Worm (Caenorhabditis elegans) whole organism, late embryonic: ENCODE data around the gene F54H12.5.

Experiments used
- ceh-48 ChIP-seq: sonication (generic microtip); optimal IDR thresholded peaks from 2 replicates; lab custom pipeline; 2016; ENCODE audit warnings: missing genetic modification characterization, inconsistent platforms, missing compliant biosample characterization
- ceh-6 ChIP-seq: fragments of 200-800 bp; sonication (Bioruptor generic); optimal IDR thresholded peaks from 2 replicates; lab custom pipeline; 2018; ENCODE audit warnings: mild to moderate bottlenecking, missing genetic modification characterization, missing compliant biosample characterization
- ceh-9 ChIP-seq: sonication (generic microtip); optimal IDR thresholded peaks from 2 replicates; lab custom pipeline; 2016; ENCODE audit warnings: mild to moderate bottlenecking, missing genetic modification characterization, inconsistent platforms, missing compliant biosample characterization
- dve-1 ChIP-seq: sonication (generic microtip); optimal IDR thresholded peaks from 2 replicates; lab custom pipeline; 2017; ENCODE audit warnings: antibody characterized with exemption, mild to moderate bottlenecking, missing genetic modification characterization, missing compliant biosample characterization
- elt-2 ChIP-seq: sonication (generic microtip); optimal IDR thresholded peaks from 2 replicates; lab custom pipeline; 2016; ENCODE audit warnings: missing genetic modification reagents, missing genetic modification characterization, missing compliant biosample characterization
- hlh-13 ChIP-seq: fragments of 200-800 bp; sonication (Bioruptor generic); optimal IDR thresholded peaks from 2 replicates; lab custom pipeline; 2018; ENCODE audit warnings: mild to moderate bottlenecking, missing genetic modification characterization, missing compliant biosample characterization
- hlh-30 ChIP-seq: sonication (generic microtip); optimal IDR thresholded peaks from 2 replicates; lab custom pipeline; 2017; ENCODE audit warnings: antibody characterized with exemption, missing genetic modification characterization, missing compliant biosample characterization; ENCODE audit not compliant: insufficient read depth
- lim-6 ChIP-seq: sonication (generic microtip); optimal IDR thresholded peaks from 2 replicates; lab custom pipeline; 2016; ENCODE audit warnings: missing genetic modification characterization, missing compliant biosample characterization
- nfya-1 ChIP-seq: sonication (generic microtip); optimal IDR thresholded peaks from 2 replicates; lab custom pipeline; 2017; ENCODE audit warnings: missing genetic modification characterization, mild to moderate bottlenecking, missing compliant biosample characterization, antibody characterized with exemption, moderate library complexity
- nhr-11 ChIP-seq: fragments of 150-350 bp; optimal IDR thresholded peaks from 2 replicates; lab custom pipeline; 2014; ENCODE audit warnings: missing biosample characterization, missing genetic modification characterization
- pag-3 ChIP-seq: sonication (generic microtip); optimal IDR thresholded peaks from 2 replicates; lab custom pipeline; 2016; ENCODE audit warnings: missing compliant biosample characterization, missing genetic modification characterization, borderline replicate concordance
- ref-2 ChIP-seq: sonication (generic microtip); optimal IDR thresholded peaks from 2 replicates; lab custom pipeline; 2016; ENCODE audit warnings: missing genetic modification characterization, missing compliant biosample characterization
- unc-55 ChIP-seq: sonication (generic microtip); optimal IDR thresholded peaks from 2 replicates; lab custom pipeline; 2017; ENCODE audit warnings: missing biosample characterization, missing genetic modification reagents, missing genetic modification characterization
- unc-86 ChIP-seq: sonication (generic microtip); optimal IDR thresholded peaks from 2 replicates; lab custom pipeline; 2016; ENCODE audit warnings: missing genetic modification characterization, missing compliant biosample characterization

ce11 chrIII:8009769-8010168, 37.8 kb upstream of the F54H12.5 start, which contains the start of gene cit-1.1:
- TF ChIP-seq nfya-1 (tag; lab: Kevin White, UChicago) (no peak), ceh-6 (GFP tag; lab: Kevin White, UChicago) (no peak), nhr-11 (tag; lab: Kevin White, UChicago) (no peak), ceh-48 (tag; lab: Kevin White, UChicago) (no peak), elt-2 (no peak), unc-86 (tag; lab: Kevin White, UChicago) (no peak), lim-6 (tag; lab: Kevin White, UChicago) (no peak), ceh-9 (tag; lab: Kevin White, UChicago) (no peak), hlh-13 (GFP tag; lab: Kevin White, UChicago) (no peak), ref-2 (tag; lab: Kevin White, UChicago) (no peak), unc-55 (no peak), pag-3 (tag; lab: Kevin White, UChicago) (no peak), hlh-30 (tag; lab: Kevin White, UChicago) (peak; percentile 22), dve-1 (tag; lab: Kevin White, UChicago) (no peak)
